Worm (Caenorhabditis elegans): ENCODE measurements around the gene C45G9.4.
A peak's percentile ranks its signal among the peaks of the same experiment; 100 is the strongest.

- TF ChIP-seq unc-39 (tag; optimal IDR thresholded peaks at IDR 0.05): no peak
- TF ChIP-seq lsy-2 (tag; optimal IDR thresholded peaks at IDR 0.05): peak; percentile 92 to 97
Observed at ce11 chrIII:5018116-5018689, 44.3 kb upstream of the C45G9.4 start, which contains the start of gene wip-1.
